Worm (Caenorhabditis elegans): ENCODE measurements around the gene cnc-3.

The cnc-3 gene

DNA sequence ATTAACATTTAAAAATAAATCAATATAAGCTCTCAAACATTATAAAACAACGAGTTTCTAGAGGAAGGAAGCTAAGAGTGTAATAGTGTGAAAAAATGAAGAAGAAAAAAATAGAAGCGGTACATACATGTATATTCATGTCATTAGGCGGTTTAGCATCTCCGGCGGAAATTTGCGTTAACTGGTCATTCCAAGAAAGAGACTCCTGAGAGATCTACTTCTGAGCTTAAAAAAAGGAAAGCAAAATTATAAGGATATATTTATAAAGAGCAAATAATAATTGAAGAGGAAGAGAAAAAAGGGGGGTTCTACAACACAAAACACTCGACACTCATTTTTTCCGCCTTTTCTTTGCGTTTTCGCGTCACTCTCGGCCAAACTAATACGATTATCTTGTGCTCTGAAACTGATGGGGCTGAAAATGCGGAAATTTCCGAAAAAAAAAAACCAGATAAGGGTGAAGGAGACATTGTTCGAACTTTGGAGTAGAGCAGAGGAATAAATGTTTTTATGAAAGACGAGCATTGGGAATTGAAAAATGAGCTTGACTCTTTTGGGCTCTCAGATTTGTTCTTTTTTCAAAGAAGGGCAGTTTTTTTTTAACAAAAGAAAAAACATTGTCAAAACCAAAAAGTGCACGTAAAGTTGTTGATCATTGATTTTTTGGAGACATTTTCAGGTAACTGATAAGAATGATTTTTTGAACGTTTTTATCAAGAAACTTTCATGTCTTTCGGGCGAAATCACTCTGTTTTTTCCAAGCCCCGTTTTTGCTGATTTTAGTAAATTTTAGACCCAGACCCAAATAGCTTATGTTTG lies 33.0 kb upstream of the cnc-3 start:
- TF ChIP-seq nhr-41 (GFP tag; IDR thresholded peaks at IDR 0.05) = no peak
- peak; percentile 25 for TF ChIP-seq nhr-28 (tag; optimal IDR thresholded peaks at IDR 0.05)
- TF ChIP-seq ceh-32 (tag; optimal IDR thresholded peaks at IDR 0.05; ENCODE audit: poor library complexity) = no peak
- no peak for TF ChIP-seq lin-39 (tag; optimal IDR thresholded peaks at IDR 0.05)
- TF ChIP-seq unc-130 (GFP tag; optimal IDR thresholded peaks at IDR 0.05) = no peak
- TF ChIP-seq lin-29 (GFP tag; IDR thresholded peaks at IDR 0.05) = no peak
- TF ChIP-seq dmd-8 (GFP tag; IDR thresholded peaks at IDR 0.05) = no peak
- peak in 1 of 2 experiments; percentile 49 for TF ChIP-seq hif-1 (tag; optimal IDR thresholded peaks at IDR 0.05)
- peak; percentile 49 for TF ChIP-seq aha-1 (tag)
- TF ChIP-seq zip-2 (tag; optimal IDR thresholded peaks at IDR 0.05) = no peak
- TF ChIP-seq daf-16 (GFP tag; optimal IDR thresholded peaks at IDR 0.05) = no peak
- TF ChIP-seq daf-16 (tag; optimal IDR thresholded peaks at IDR 0.05) = peak; percentile 22
- TF ChIP-seq lsy-2 (tag; optimal IDR thresholded peaks at IDR 0.05) = no peak
- peak; percentile 72 for TF ChIP-seq dmd-6 (GFP tag; IDR thresholded peaks at IDR 0.05)
- TF ChIP-seq lim-7 (GFP tag; IDR thresholded peaks at IDR 0.05) = no peak
- peak; percentile 86 for TF ChIP-seq pqm-1 (tag; optimal IDR thresholded peaks at IDR 0.05)
- peak; percentile 38 for TF ChIP-seq hlh-11 (tag; optimal IDR thresholded peaks at IDR 0.05)
- no peak for TF ChIP-seq egl-27 (tag; optimal IDR thresholded peaks at IDR 0.05)
- no peak for TF ChIP-seq madf-5 (GFP tag; IDR thresholded peaks at IDR 0.05)
- TF ChIP-seq unc-62 (GFP tag; optimal IDR thresholded peaks at IDR 0.05 in 1 of 2) = no peak
- TF ChIP-seq unc-62 (tag; optimal IDR thresholded peaks at IDR 0.05) = no peak
- no peak for TF ChIP-seq nhr-76 (tag; optimal IDR thresholded peaks at IDR 0.05)
- TF ChIP-seq nhr-10 (tag; optimal IDR thresholded peaks at IDR 0.05) = no peak
- TF ChIP-seq dve-1 (tag; optimal IDR thresholded peaks at IDR 0.05; ENCODE audit: insufficient read depth) = peak; percentile 27
- TF ChIP-seq ZK337.2 (GFP tag; IDR thresholded peaks at IDR 0.05) = no peak

DNA sequence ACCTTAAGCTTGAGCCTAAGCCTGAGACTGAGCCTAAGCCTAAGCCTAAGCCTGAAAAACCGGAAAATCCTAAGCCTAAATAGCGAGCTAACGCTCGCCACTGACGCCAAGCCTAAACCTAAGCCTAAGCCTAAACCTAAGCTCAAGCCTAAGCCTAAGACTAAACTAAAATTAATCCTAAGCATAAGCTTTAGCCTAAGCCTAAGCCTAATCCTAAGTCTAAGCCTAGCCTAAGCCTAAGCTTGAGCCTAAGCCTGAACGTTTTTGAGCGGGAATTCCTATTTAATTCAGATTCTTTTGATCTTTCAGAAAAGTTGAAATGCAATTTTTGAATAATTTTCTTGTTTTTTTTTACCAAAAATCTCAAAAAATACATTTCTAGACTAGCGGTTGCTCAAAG lies 31.6 kb upstream of the cnc-3 start:
- TF ChIP-seq aha-1 (tag) (peak; percentile 56), lin-1 (GFP tag; IDR thresholded peaks at IDR 0.05) (no peak)

DNA sequence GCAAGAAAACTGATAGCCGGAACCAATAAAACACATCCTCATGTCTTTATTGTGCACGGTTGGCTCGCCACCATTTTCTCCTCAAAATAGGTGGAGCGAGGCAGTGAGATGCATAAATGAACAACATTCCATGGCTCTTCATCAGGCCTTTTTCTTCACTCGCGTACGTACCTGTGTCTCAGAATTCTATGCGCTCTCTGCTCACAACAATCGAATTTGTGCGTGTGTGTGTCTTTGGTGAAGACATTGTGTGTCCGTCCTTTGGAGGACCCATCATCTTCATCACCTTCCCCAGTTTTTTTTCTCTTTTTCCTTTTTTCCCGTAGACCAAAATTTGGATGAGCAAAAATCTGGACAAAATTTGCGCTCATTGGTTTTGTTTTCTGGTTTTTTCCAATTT lies 25.5 kb upstream of the cnc-3 start:
- no peak for TF ChIP-seq jun-1 (tag; optimal IDR thresholded peaks at IDR 0.05)
- peak in 1 of 2 experiments; percentile 36 for TF ChIP-seq unc-62 (GFP tag; optimal IDR thresholded peaks at IDR 0.05 in 1 of 2)
- TF ChIP-seq unc-62 (tag; optimal IDR thresholded peaks at IDR 0.05) = no peak
- TF ChIP-seq ces-1 (GFP tag; optimal IDR thresholded peaks at IDR 0.05) = no peak

DNA sequence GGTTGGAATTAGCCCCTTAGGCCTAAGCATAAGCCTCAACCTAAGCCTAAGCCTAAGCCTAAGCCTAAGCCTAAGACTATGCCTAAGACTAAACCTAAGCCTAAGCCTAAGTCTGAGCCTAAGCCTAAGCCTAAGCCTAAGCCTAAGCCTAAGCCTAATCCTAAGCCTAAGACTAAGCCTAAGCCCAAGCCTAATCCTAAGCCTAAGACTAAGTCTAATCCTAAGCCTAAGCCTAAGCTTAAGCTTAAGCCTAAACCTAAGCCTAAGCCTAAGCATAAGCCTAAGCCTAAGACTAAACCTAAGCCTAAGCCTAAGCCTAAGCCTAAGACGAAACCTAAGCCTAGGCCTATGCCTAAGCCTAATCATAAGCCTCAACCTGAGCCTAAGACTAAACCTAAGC lies 24.5 kb upstream of the cnc-3 start:
- TF ChIP-seq F10B5.3 (tag; optimal IDR thresholded peaks at IDR 0.05) = no peak
- TF ChIP-seq php-3 (GFP tag; IDR thresholded peaks at IDR 0.05) = no peak
- no peak for TF ChIP-seq sdz-12 (GFP tag; optimal IDR thresholded peaks at IDR 0.05)
- no peak for TF ChIP-seq nhr-11 (tag; optimal IDR thresholded peaks at IDR 0.05)
- TF ChIP-seq spr-3 (GFP tag; optimal IDR thresholded peaks at IDR 0.05) = no peak
- no peak for TF ChIP-seq ztf-7 (tag; optimal IDR thresholded peaks at IDR 0.05)
- TF ChIP-seq ceh-82 (tag; optimal IDR thresholded peaks at IDR 0.05) = no peak
- TF ChIP-seq zip-2 (tag; optimal IDR thresholded peaks at IDR 0.05) = no peak
- TF ChIP-seq nhr-10 (tag; optimal IDR thresholded peaks at IDR 0.05) = no peak
- no peak for TF ChIP-seq daf-12 (tag; optimal IDR thresholded peaks at IDR 0.05)
- no peak for TF ChIP-seq Y75B8A.6 (GFP tag; IDR thresholded peaks at IDR 0.05)
- TF ChIP-seq aha-1 (tag) = no peak
- no peak for TF ChIP-seq gei-8 (GFP tag; optimal IDR thresholded peaks at IDR 0.05)
- TF ChIP-seq nhr-42 (GFP tag; IDR thresholded peaks at IDR 0.05) = no peak

Data from whole organism, L4 larva.